Fruit fly (Drosophila melanogaster): Measurements from ENCODE around the gene ATPsyngamma.

Gene ATPsyngamma

dm6 chr3R:29757226-29757625 is 8.3 kb upstream of the ATPsyngamma start:
- TF ChIP-seq insv (optimal IDR thresholded peaks at IDR 0.05) (no peak), Myc (optimal IDR thresholded peaks at IDR 0.05) (no peak), h (optimal IDR thresholded peaks at IDR 0.05) (no peak)

- TF ChIP-seq h (optimal IDR thresholded peaks at IDR 0.05) = no peak
- TF ChIP-seq Sin3A (optimal IDR thresholded peaks at IDR 0.05) = no peak
- no peak for TF ChIP-seq Myc (optimal IDR thresholded peaks at IDR 0.05)
- no peak for TF ChIP-seq ttk (optimal IDR thresholded peaks at IDR 0.05)
- no peak for TF ChIP-seq psq (optimal IDR thresholded peaks at IDR 0.05)
- TF ChIP-seq insv (optimal IDR thresholded peaks at IDR 0.05) = no peak
These were observed 7.2 kb upstream of the ATPsyngamma start for dm6 chr3R:29756153-29756552.

- TF ChIP-seq Sin3A (optimal IDR thresholded peaks at IDR 0.05) (no peak), h (optimal IDR thresholded peaks at IDR 0.05) (no peak), psq (optimal IDR thresholded peaks at IDR 0.05) (no peak), insv (optimal IDR thresholded peaks at IDR 0.05) (no peak), Myc (optimal IDR thresholded peaks at IDR 0.05) (no peak), ttk (optimal IDR thresholded peaks at IDR 0.05) (no peak)
These were observed 6.3 kb upstream of the ATPsyngamma start for dm6 chr3R:29755248-29755647.

dm6 chr3R:29749304-29750066 is 522 bp upstream of the ATPsyngamma start:
- no peak for TF ChIP-seq insv (optimal IDR thresholded peaks at IDR 0.05)
- TF ChIP-seq psq (optimal IDR thresholded peaks at IDR 0.05) = no peak
- no peak for TF ChIP-seq Myc (optimal IDR thresholded peaks at IDR 0.05)
- TF ChIP-seq h (optimal IDR thresholded peaks at IDR 0.05) = no peak
- no peak for TF ChIP-seq Sin3A (optimal IDR thresholded peaks at IDR 0.05)
- TF ChIP-seq ttk (optimal IDR thresholded peaks at IDR 0.05) = no peak

dm6 chr3R:29745056-29745455 is 3.9 kb downstream of the ATPsyngamma start, which contains the start of the genes Wdr24 and IntS11:
TSS of gene Wdr24 (minus strand) at chr3R:29745092.
TSS of gene IntS11 (plus strand) at chr3R:29745337.
- TF ChIP-seq Sin3A (optimal IDR thresholded peaks at IDR 0.05) = no peak
- TF ChIP-seq ttk (optimal IDR thresholded peaks at IDR 0.05) = no peak
- TF ChIP-seq Myc (optimal IDR thresholded peaks at IDR 0.05) = no peak
- TF ChIP-seq h (optimal IDR thresholded peaks at IDR 0.05) = no peak

dm6 chr3R:29740078-29740477 is 8.9 kb downstream of the ATPsyngamma start:
- TF ChIP-seq Sin3A (optimal IDR thresholded peaks at IDR 0.05) = no peak
- TF ChIP-seq Myc (optimal IDR thresholded peaks at IDR 0.05) = no peak
- no peak for TF ChIP-seq h (optimal IDR thresholded peaks at IDR 0.05)
- no peak for TF ChIP-seq psq (optimal IDR thresholded peaks at IDR 0.05)
- TF ChIP-seq insv (optimal IDR thresholded peaks at IDR 0.05) = no peak
- TF ChIP-seq ttk (optimal IDR thresholded peaks at IDR 0.05) = no peak

dm6 chr3R:29737891-29738290 is 11.1 kb downstream of the ATPsyngamma start, which contains the start of gene Gnpnat:
TSS of gene Gnpnat (plus strand) at chr3R:29738275.
- TF ChIP-seq psq (optimal IDR thresholded peaks at IDR 0.05) = peak; percentile 14
- no peak for TF ChIP-seq ttk (optimal IDR thresholded peaks at IDR 0.05)

- no peak for TF ChIP-seq ttk (optimal IDR thresholded peaks at IDR 0.05)
- TF ChIP-seq Sin3A (optimal IDR thresholded peaks at IDR 0.05) = no peak
- TF ChIP-seq Myc (optimal IDR thresholded peaks at IDR 0.05) = no peak
- TF ChIP-seq psq (optimal IDR thresholded peaks at IDR 0.05) = no peak
- no peak for TF ChIP-seq h (optimal IDR thresholded peaks at IDR 0.05)
- no peak for TF ChIP-seq insv (optimal IDR thresholded peaks at IDR 0.05)
These were observed 12.3 kb downstream of the ATPsyngamma start, which contains the start of the genes CG7601 and CIA30 for dm6 chr3R:29736678-29737093. TSS of gene CG7601 (minus strand) at chr3R:29736745. TSS of gene CIA30 (plus strand) at chr3R:29736965.

- TF ChIP-seq psq (optimal IDR thresholded peaks at IDR 0.05) (no peak), Sin3A (optimal IDR thresholded peaks at IDR 0.05) (no peak), ttk (optimal IDR thresholded peaks at IDR 0.05) (no peak), h (optimal IDR thresholded peaks at IDR 0.05) (no peak), insv (optimal IDR thresholded peaks at IDR 0.05) (no peak), Myc (optimal IDR thresholded peaks at IDR 0.05) (no peak)
These were observed 22.7 kb downstream of the ATPsyngamma start for dm6 chr3R:29726277-29726676.

dm6 chr3R:29725577-29726240 is 23.3 kb downstream of the ATPsyngamma start, which contains the start of gene Kul:
TSS of gene Kul (plus strand) at chr3R:29725830.
- TF ChIP-seq psq (optimal IDR thresholded peaks at IDR 0.05) = no peak
- no peak for TF ChIP-seq Sin3A (optimal IDR thresholded peaks at IDR 0.05)
- no peak for TF ChIP-seq ttk (optimal IDR thresholded peaks at IDR 0.05)
- TF ChIP-seq Myc (optimal IDR thresholded peaks at IDR 0.05) = no peak
- no peak for TF ChIP-seq insv (optimal IDR thresholded peaks at IDR 0.05)
- no peak for TF ChIP-seq h (optimal IDR thresholded peaks at IDR 0.05)

dm6 chr3R:29724745-29725144 is 24.2 kb downstream of the ATPsyngamma start, which contains the start of the genes Naa40 and CG18731:
TSS of gene Naa40 (minus strand) at chr3R:29724950.
TSS of gene CG18731 (plus strand) at chr3R:29725027.
- TF ChIP-seq Sin3A (optimal IDR thresholded peaks at IDR 0.05) (no peak), psq (optimal IDR thresholded peaks at IDR 0.05) (no peak), h (optimal IDR thresholded peaks at IDR 0.05) (no peak), Myc (optimal IDR thresholded peaks at IDR 0.05) (no peak), ttk (optimal IDR thresholded peaks at IDR 0.05) (no peak), insv (optimal IDR thresholded peaks at IDR 0.05) (no peak)

dm6 chr3R:29723048-29723656 is 25.8 kb downstream of the ATPsyngamma start, which contains the start of gene Pcd:
TSS of gene Pcd (plus strand) at chr3R:29723163.
- no peak for TF ChIP-seq ttk (optimal IDR thresholded peaks at IDR 0.05)
- no peak for TF ChIP-seq h (optimal IDR thresholded peaks at IDR 0.05)
- TF ChIP-seq Sin3A (optimal IDR thresholded peaks at IDR 0.05) = no peak
- TF ChIP-seq psq (optimal IDR thresholded peaks at IDR 0.05) = no peak
- no peak for TF ChIP-seq Myc (optimal IDR thresholded peaks at IDR 0.05)
- TF ChIP-seq insv (optimal IDR thresholded peaks at IDR 0.05) = no peak
